Worm (Caenorhabditis elegans): ENCODE data around the gene pssy-2.

DNA sequence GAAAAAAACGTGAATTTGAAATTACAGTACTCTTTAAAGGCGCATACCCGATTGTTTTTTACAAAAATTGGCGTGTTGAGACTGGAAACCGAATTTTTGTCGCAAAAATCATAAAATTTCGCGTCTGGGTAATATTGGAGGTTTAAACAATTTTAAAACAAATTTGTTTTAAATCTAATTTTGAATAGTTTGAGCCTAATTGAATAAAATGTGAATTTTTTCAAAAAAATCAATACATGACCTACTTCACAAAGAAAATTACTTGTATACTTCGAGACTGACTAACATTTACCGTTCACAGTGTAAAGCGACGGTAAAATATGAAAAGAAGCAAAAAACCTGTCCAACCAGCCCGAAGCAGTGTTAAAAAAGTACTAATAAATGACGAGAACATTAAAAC, 14.3 kb upstream of the pssy-2 start:
- TF ChIP-seq tab-1 (GFP tag; IDR thresholded peaks at IDR 0.05) (no peak), T22C8.4 (GFP tag; IDR thresholded peaks at IDR 0.05) (no peak), med-1 (GFP tag; optimal IDR thresholded peaks at IDR 0.05; ENCODE audit: insufficient read depth) (no peak), ztf-29 (GFP tag; IDR thresholded peaks at IDR 0.05) (no peak), klf-2 (GFP tag; conservative IDR thresholded peaks at IDR 0.05) (no peak), flt-1 (GFP tag; IDR thresholded peaks at IDR 0.05) (no peak)
